Worm (Caenorhabditis elegans): ENCODE measurements around the gene del-9.

DNA sequence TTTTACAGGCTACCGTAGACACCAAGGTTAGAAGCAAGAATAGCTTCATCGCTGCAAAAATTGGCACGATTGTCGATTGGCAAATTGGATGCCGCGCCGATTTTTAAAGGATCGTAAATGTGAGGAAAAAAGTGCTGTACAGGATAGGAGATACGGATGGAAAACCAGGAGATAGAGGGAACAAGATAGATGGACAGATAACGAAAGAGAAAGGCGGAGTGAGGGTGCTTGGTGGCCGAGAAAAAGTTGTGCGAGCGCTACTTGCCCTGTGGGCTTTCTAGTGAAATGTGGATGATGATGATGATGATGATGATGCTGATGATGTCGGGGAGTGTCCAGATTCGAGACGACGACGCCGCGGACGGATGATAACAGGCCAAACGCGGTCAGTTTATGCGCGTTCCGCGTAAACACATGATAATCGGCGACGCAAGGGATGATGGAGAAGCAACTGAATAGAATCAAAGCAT, 20.8 kb downstream of the del-9 start, which contains the start of gene T27A10.6:
- TF ChIP-seq mab-5 (tag; optimal IDR thresholded peaks at IDR 0.05) (no peak), nhr-28 (tag; optimal IDR thresholded peaks at IDR 0.05) (no peak), lsy-2 (tag; optimal IDR thresholded peaks at IDR 0.05) (no peak), sptf-1 (tag; optimal IDR thresholded peaks at IDR 0.05) (no peak)

Measured in whole organism, mixed stage, embryonic.